Worm (Caenorhabditis elegans): ENCODE data around the gene F02D8.9.

- TF ChIP-seq elt-1 (tag; optimal IDR thresholded peaks at IDR 0.05; ENCODE audit: borderline replicate concordance, insufficient read depth) = no peak
- no peak for TF ChIP-seq zip-8 (tag; optimal IDR thresholded peaks at IDR 0.05)
- no peak for TF ChIP-seq blmp-1 (tag; optimal IDR thresholded peaks at IDR 0.05)
- TF ChIP-seq lin-13 (tag; optimal IDR thresholded peaks at IDR 0.05) = no peak
- TF ChIP-seq ces-1 (GFP tag; optimal IDR thresholded peaks at IDR 0.05) = no peak
- TF ChIP-seq pha-4 (tag; optimal IDR thresholded peaks at IDR 0.05) = no peak
- no peak for TF ChIP-seq lsy-2 (tag; optimal IDR thresholded peaks at IDR 0.05)
- TF ChIP-seq ztf-11 (tag; optimal IDR thresholded peaks at IDR 0.05) = no peak
Measured at ce11 chrV:14921509-14921908, 34.1 kb downstream of the F02D8.9 start, which contains the start of gene zmp-4.

Data from whole organism, mixed stage, embryonic.